Worm (Caenorhabditis elegans): ENCODE measurements around the gene fut-3.
"Not testable (repeated sequence)": the region's sequence is repeated elsewhere in the genome, so short reads cannot be mapped to it uniquely, and the experiment has no call there.

Gene fut-3

DNA sequence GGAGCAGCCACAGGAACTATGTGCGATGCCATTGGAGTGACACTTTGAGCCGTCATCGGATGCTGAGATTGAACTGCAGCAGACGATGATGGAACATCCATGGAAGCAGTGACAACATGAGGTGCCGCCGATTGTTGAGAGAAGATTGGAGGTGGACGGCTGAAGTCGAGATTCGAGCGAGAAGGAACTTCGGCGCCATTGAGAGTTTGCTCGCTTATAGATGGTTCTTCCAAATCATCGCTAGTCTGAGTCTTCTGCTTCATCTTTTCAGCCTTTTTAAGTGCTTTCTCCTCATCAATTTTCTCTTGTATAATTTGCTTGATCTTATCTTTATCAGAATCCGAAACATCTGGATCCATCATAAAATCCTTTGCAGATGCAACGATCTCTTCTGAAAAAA lies 17.5 kb downstream of the fut-3 start:
- TF ChIP-seq ztf-4 (tag; optimal IDR thresholded peaks at IDR 0.05) (no peak), nhr-76 (tag; optimal IDR thresholded peaks at IDR 0.05) (no peak), jun-1 (tag; optimal IDR thresholded peaks at IDR 0.05) (no peak), ztf-11 (tag; optimal IDR thresholded peaks at IDR 0.05) (no peak), fos-1 (tag; optimal IDR thresholded peaks at IDR 0.05) (no peak), nhr-77 (tag; optimal IDR thresholded peaks at IDR 0.05) (no peak), lin-15B (tag; optimal IDR thresholded peaks at IDR 0.05) (no peak), R02D3.7 (tag; optimal IDR thresholded peaks at IDR 0.05) (no peak), skn-1 (tag; optimal IDR thresholded peaks at IDR 0.05) (no peak)

DNA sequence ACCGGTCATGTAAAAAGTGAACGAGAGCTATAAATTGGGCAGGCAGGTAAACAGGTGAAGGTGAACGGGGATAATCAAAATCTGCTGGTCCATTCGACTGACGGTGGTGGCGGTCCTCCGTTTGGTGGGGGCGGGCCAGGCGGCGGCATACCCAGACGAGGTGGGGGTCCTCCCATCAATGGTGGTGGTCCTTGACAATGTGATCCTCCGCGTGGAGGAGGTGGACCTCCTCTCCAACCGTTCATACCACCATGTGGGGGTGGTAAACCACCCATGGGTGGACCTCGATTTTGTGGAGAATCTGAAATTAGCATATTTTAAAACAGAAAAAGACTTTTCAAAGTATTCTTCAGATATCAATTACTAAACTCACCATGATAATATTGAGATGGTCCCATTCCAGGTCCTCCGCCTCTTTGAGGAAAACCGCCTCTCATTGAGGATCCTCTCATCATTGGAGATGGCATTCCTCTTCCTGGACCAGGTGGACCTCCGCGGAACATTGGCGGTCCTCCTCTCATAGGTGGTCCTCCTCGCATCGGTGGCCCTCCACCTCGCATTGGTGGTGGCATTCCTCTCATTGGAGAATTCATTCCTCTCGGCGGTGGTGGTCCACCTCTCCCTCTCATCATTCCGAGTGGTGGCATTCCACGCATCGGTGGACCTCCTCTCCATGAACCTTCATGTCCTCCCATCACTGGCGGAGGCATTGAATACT lies 19.1 kb downstream of the fut-3 start:
- TF ChIP-seq nhr-237 (tag; optimal IDR thresholded peaks at IDR 0.05) (no peak), ceh-82 (tag; optimal IDR thresholded peaks at IDR 0.05) (no peak), zag-1 (tag; optimal IDR thresholded peaks at IDR 0.05) (no peak), tbx-2 (tag; optimal IDR thresholded peaks at IDR 0.05) (no peak), nhr-77 (tag; optimal IDR thresholded peaks at IDR 0.05) (no peak), sea-2 (GFP tag; optimal IDR thresholded peaks at IDR 0.05) (no peak), lsy-12 (tag; optimal IDR thresholded peaks at IDR 0.05) (no peak), nhr-67 (tag; optimal IDR thresholded peaks at IDR 0.05) (no peak), nhr-23 (tag; optimal IDR thresholded peaks at IDR 0.05) (no peak), ceh-16 (tag; optimal IDR thresholded peaks at IDR 0.05) (no peak), daf-12 (tag; optimal IDR thresholded peaks at IDR 0.05) (no peak)

DNA sequence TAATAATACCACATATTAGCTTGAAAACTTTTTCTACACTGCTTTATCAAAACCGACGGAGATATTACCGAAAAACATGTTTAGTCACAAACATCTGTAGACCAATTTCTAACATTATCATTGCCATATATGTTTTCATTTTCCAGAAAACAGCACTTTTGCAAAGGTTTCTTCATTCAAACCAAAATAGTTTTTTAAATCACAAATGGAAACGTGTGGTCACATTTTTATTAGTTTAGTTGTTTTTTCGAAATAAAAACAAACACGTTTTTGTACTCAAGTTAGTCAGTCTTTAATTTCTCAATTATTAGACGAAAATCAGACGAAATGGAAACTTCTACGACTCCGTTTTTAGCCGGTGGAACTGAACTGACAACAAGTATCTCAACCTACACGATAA lies 21.5 kb downstream of the fut-3 start, which contains the start of gene F59E12.3:
F59E12.3 (plus strand) TSS at position 301 of the 400 bp plus-strand sequence.
- no peak for TF ChIP-seq lin-39 (tag; optimal IDR thresholded peaks at IDR 0.05)
- no peak for TF ChIP-seq nhr-12 (tag; optimal IDR thresholded peaks at IDR 0.05)
- no peak for TF ChIP-seq egl-27 (tag; optimal IDR thresholded peaks at IDR 0.05)
- TF ChIP-seq pha-4 (tag; optimal IDR thresholded peaks at IDR 0.05), result no peak
- no peak for TF ChIP-seq ceh-16 (tag; optimal IDR thresholded peaks at IDR 0.05)
- no peak for TF ChIP-seq nhr-11 (tag; optimal IDR thresholded peaks at IDR 0.05)
- no peak for TF ChIP-seq ztf-11 (tag; optimal IDR thresholded peaks at IDR 0.05)
- TF ChIP-seq elt-1 (tag; optimal IDR thresholded peaks at IDR 0.05), result no peak

DNA sequence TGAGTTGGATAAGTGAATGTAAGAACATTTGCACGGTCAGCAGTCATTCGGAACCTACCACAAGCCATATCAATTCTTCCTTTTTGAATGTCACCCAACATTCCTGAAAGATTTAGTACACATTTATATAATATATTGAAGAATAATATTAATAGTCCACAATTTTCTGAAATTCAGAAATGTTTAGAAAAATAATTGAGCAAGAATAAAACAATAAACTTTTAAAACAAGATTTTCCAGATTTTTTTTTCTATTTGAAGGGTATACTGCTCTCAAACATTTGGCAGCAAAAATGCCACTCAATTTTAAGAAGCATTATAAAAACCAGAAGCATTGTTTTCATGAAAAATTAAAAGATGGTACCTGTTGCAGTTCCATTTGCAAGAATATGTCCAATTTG lies 22.7 kb downstream of the fut-3 start, which contains the start of gene F59E12.8:
F59E12.8 (minus strand) TSS at position 101 of the 400 bp plus-strand sequence.
- no peak for TF ChIP-seq nfya-1 (tag; optimal IDR thresholded peaks at IDR 0.05; ENCODE audit: insufficient read depth)
- no peak for TF ChIP-seq nhr-11 (tag; optimal IDR thresholded peaks at IDR 0.05)
- TF ChIP-seq fos-1 (tag; optimal IDR thresholded peaks at IDR 0.05), result no peak
- TF ChIP-seq nhr-76 (tag; optimal IDR thresholded peaks at IDR 0.05), result no peak
- no peak for TF ChIP-seq ZK546.5 (tag; optimal IDR thresholded peaks at IDR 0.05)
- no peak for TF ChIP-seq skn-1 (tag; optimal IDR thresholded peaks at IDR 0.05)

DNA sequence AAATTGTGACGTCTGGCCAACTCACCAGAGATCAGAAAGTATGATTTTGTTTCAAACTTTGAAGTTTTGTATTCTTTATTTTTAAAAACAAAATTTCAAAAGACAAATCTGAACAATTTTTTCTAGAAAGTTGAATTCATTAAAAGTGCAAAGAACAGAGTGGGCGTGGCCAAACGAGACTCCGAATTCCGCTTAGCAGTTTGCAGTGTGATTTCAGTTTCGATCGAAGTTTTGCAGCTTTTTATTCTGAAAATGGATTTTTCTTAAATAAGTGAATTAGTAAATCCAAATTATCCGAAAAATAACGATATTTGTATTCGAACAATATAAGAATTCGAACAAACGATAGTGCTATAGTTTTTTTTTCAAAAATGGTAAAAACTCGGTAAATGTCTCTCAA lies 26.1 kb downstream of the fut-3 start:
- TF ChIP-seq fos-1 (tag; optimal IDR thresholded peaks at IDR 0.05) (no peak), nfya-1 (tag; optimal IDR thresholded peaks at IDR 0.05; ENCODE audit: insufficient read depth) (peak; percentile 25), R02D3.7 (tag; optimal IDR thresholded peaks at IDR 0.05) (no peak), ceh-28 (tag; optimal IDR thresholded peaks at IDR 0.05) (no peak)

DNA sequence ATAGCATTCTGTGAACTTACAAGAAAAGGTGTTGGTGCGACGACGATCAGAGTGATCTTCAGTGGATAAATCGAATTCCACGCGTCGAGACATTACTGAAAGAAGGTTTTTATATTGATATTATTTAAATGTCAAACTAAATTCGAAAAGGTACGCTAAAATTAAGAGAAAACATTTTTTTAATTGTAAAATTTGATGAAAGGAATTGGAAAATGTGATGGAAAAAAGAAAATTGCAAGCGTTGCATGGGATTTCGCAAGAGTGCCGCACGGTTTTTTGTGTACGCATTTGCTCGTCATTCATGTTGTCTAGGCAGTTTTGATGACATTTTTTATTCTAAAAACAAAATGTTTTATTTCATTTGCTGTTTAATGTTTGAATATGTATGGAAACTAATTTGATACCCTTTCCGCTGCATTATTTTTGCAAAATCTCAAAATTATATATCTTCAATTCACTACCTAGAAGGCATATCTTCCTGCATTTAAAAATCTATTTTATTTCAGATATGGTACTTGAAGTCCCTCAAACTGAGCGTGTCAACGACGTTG lies 28.6 kb downstream of the fut-3 start, which contains the start of the genes F59E12.6 and npl-4.1:
F59E12.6 (minus strand) TSS at position 101 of the 551 bp plus-strand sequence.
npl-4.1 (plus strand) TSS at position 501 of the 551 bp plus-strand sequence.
- TF ChIP-seq ceh-9, eor-1, nhr-67 (tag; optimal IDR thresholded peaks at IDR 0.05): not testable (repeated sequence)
